Fruit fly (Drosophila melanogaster): ENCODE measurements around the gene GlcAT-P.
A peak's percentile ranks its signal among the peaks of the same experiment; 100 is the strongest.

GlcAT-P gene

dm6 chr3L:11213643-11214042 is 16.3 kb upstream of the GlcAT-P start:
- TF ChIP-seq CG6854 (GFP tag; optimal IDR thresholded peaks at IDR 0.05) (peak; percentile 13), Eip78C (GFP tag) (peak; percentile 67), Ets21C (GFP tag; optimal IDR thresholded peaks at IDR 0.05) (no peak), CG6808 (GFP tag; optimal IDR thresholded peaks at IDR 0.05) (peak; percentile 38), ss (GFP tag; optimal IDR thresholded peaks at IDR 0.05) (peak; percentile 27 to 63), acj6 (GFP tag; optimal IDR thresholded peaks at IDR 0.05) (no peak), CG9139 (GFP tag; optimal IDR thresholded peaks at IDR 0.05) (peak; percentile 21), dsx (GFP tag; optimal IDR thresholded peaks at IDR 0.05; ENCODE audit: poor library complexity, severe bottlenecking) (no peak), CG8319 (GFP tag; optimal IDR thresholded peaks at IDR 0.05) (no peak), CG1621 (tag; optimal IDR thresholded peaks at IDR 0.05) (peak; percentile 4), Met (GFP tag; optimal IDR thresholded peaks at IDR 0.05) (no peak), CG32006 (GFP tag; optimal IDR thresholded peaks at IDR 0.05) (no peak)

- TF ChIP-seq fd59A (GFP tag; optimal IDR thresholded peaks at IDR 0.05), result no peak
- TF ChIP-seq OdsH (GFP tag; optimal IDR thresholded peaks at IDR 0.05), result no peak
- no peak for TF ChIP-seq CG8319 (GFP tag; optimal IDR thresholded peaks at IDR 0.05)
- TF ChIP-seq eg (GFP tag; IDR thresholded peaks at IDR 0.05), result 0 out of 3 replicates have a peak, but pooled peaks have one; percentile 21
- no peak for TF ChIP-seq fd85E (GFP tag; optimal IDR thresholded peaks at IDR 0.05)
- TF ChIP-seq CG15336 (GFP tag; IDR thresholded peaks at IDR 0.05), result peak; percentile 32; the same call in 1 of the 2 replicates
- TF ChIP-seq Ets96B (tag; optimal IDR thresholded peaks at IDR 0.05), result peak; percentile 28
- TF ChIP-seq Blimp-1 (GFP tag; optimal IDR thresholded peaks at IDR 0.05), result no peak
- TF ChIP-seq acj6 (GFP tag; optimal IDR thresholded peaks at IDR 0.05), result peak; percentile 11
- TF ChIP-seq dac (GFP tag; optimal IDR thresholded peaks at IDR 0.05), result peak; percentile 13
- no peak for TF ChIP-seq net (GFP tag; optimal IDR thresholded peaks at IDR 0.05)
- peak; percentile 48 for TF ChIP-seq CG3919 (GFP tag; optimal IDR thresholded peaks at IDR 0.05)
- peak; percentile 40; the same call in 2 of the 3 replicates for TF ChIP-seq CG8119 (GFP tag; IDR thresholded peaks at IDR 0.05)
- TF ChIP-seq CG3032 (tag; optimal IDR thresholded peaks at IDR 0.05), result peak; percentile 31
- peak; percentile 44 for TF ChIP-seq lz (GFP tag; optimal IDR thresholded peaks at IDR 0.05)
- TF ChIP-seq CG6792 (GFP tag; optimal IDR thresholded peaks at IDR 0.05), result no peak
- TF ChIP-seq CG11762 (GFP tag; optimal IDR thresholded peaks at IDR 0.05; ENCODE audit: insufficient read depth), result no peak
- TF ChIP-seq dsx (GFP tag; optimal IDR thresholded peaks at IDR 0.05; ENCODE audit: poor library complexity, severe bottlenecking), result peak; percentile 22
- TF ChIP-seq CG8632 (GFP tag; optimal IDR thresholded peaks at IDR 0.05), result no peak
- no peak for TF ChIP-seq Ets21C (GFP tag; optimal IDR thresholded peaks at IDR 0.05)
- no peak for TF ChIP-seq Met (GFP tag; optimal IDR thresholded peaks at IDR 0.05)
- peak; percentile 15 for TF ChIP-seq CG32006 (GFP tag; optimal IDR thresholded peaks at IDR 0.05)
- no peak for TF ChIP-seq CG6276 (GFP tag; optimal IDR thresholded peaks at IDR 0.05)
- peak; percentile 51 for TF ChIP-seq topi (GFP tag; optimal IDR thresholded peaks at IDR 0.05)
- no peak for TF ChIP-seq salr (GFP tag; optimal IDR thresholded peaks at IDR 0.05)
- peak; percentile 40 for TF ChIP-seq Eip75B (GFP tag; optimal IDR thresholded peaks at IDR 0.05)
- peak; percentile 75 for TF ChIP-seq fkh (GFP tag; optimal IDR thresholded peaks at IDR 0.05)
- TF ChIP-seq CG4318 (GFP tag; optimal IDR thresholded peaks at IDR 0.05), result no peak
- peak; percentile 16 for TF ChIP-seq Sox14 (GFP tag; optimal IDR thresholded peaks at IDR 0.05)
- no peak for TF ChIP-seq CG10631 (GFP tag; optimal IDR thresholded peaks at IDR 0.05)
- TF ChIP-seq CG11902 (GFP tag; optimal IDR thresholded peaks at IDR 0.05), result no peak
- no peak for TF ChIP-seq CG34406 (GFP tag; optimal IDR thresholded peaks at IDR 0.05)
- TF ChIP-seq Hr4 (GFP tag; optimal IDR thresholded peaks at IDR 0.05), result no peak
- no peak for TF ChIP-seq CG6808 (GFP tag; optimal IDR thresholded peaks at IDR 0.05)
- TF ChIP-seq Gug (GFP tag; IDR thresholded peaks at IDR 0.05), result no peak
- no peak for TF ChIP-seq Sox15 (GFP tag; optimal IDR thresholded peaks at IDR 0.05)
- no peak for TF ChIP-seq CG7368 (GFP tag; optimal IDR thresholded peaks at IDR 0.05)
- TF ChIP-seq Hr38 (GFP tag; optimal IDR thresholded peaks at IDR 0.05), result no peak
- TF ChIP-seq spab (GFP tag; optimal IDR thresholded peaks at IDR 0.05), result no peak
- TF ChIP-seq esn (GFP tag; optimal IDR thresholded peaks at IDR 0.05), result peak; percentile 59
- TF ChIP-seq Eip78C (GFP tag), result peak; percentile 71
- TF ChIP-seq ss (GFP tag; optimal IDR thresholded peaks at IDR 0.05), result peak in 1 of 2 experiments; percentile 55
- TF ChIP-seq cyc (GFP tag; optimal IDR thresholded peaks at IDR 0.05), result peak; percentile 8
- TF ChIP-seq pdm3 (GFP tag; optimal IDR thresholded peaks at IDR 0.05), result no peak
- no peak; the same call in 1 of the 2 replicates for TF ChIP-seq CG11294 (GFP tag; IDR thresholded peaks at IDR 0.05)
- TF ChIP-seq CG10669 (GFP tag; optimal IDR thresholded peaks at IDR 0.05), result no peak
These were observed 13.2 kb upstream of the GlcAT-P start, which contains the start of the genes Ube3a and CG7600 for dm6 chr3L:11210517-11210916. Gene Ube3a, minus strand, starts transcription at chr3L:11210583. Gene CG7600, plus strand, starts transcription at chr3L:11210786.

All from whole organism, prepupa.